Fruit fly (Drosophila melanogaster) whole organism, adult: ENCODE data around the gene CG5188.

Experiments used
- CG12768 ChIP-seq: fragments of 200-800 bp; sonication (Bioruptor generic); optimal IDR thresholded peaks from 2 replicates; lab custom pipeline; 2017; ENCODE audit warnings: missing biosample characterization, missing genetic modification characterization, mild to moderate bottlenecking, moderate library complexity, missing genetic modification reagents
- CG7101 ChIP-seq: fragments of 200-800 bp; sonication (Bioruptor generic); optimal IDR thresholded peaks from 2 replicates; lab custom pipeline; 2018; ENCODE audit warnings: missing biosample characterization, mild to moderate bottlenecking, missing genetic modification characterization, moderate library complexity
- Crg-1 ChIP-seq: fragments of 200-800 bp; sonication (Bioruptor generic); optimal IDR thresholded peaks from 2 replicates; lab custom pipeline; 2016; ENCODE audit warnings: missing biosample characterization, missing genetic modification characterization
- tj ChIP-seq: fragments of 200-800 bp; sonication (Bioruptor generic); optimal IDR thresholded peaks from 3 replicates; lab custom pipeline; 2017; ENCODE audit warnings: missing biosample characterization, mild to moderate bottlenecking, missing genetic modification characterization, moderate library complexity

DNA sequence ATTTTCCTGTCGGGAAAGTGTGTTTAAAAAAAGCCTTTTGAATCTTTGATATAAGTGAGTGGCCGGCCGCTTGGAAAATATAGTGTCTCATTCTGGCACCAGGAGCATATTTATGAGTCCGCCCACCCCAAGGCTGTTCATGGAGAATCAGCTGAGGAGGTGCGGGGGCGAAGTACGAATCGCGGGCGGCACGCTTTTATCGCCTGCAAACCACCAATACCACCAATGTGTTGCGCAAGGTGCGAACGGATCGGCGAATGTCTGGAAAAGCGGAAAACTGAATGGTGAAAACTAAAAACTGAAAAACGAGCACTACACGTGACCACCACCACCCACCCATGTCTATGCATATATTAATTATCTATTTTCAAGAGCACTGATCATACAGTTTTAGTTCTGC is 40.3 kb downstream of the CG5188 start:
- no peak for TF ChIP-seq Crg-1
- no peak for TF ChIP-seq CG7101 (tag; lab: Kevin White, UChicago)
- TF ChIP-seq tj (GFP tag; lab: Kevin White, UChicago) = no peak
- no peak for TF ChIP-seq CG12768 (GFP tag; lab: Kevin White, UChicago)
